Worm (Caenorhabditis elegans): ENCODE measurements around the gene F59A6.12.

DNA sequence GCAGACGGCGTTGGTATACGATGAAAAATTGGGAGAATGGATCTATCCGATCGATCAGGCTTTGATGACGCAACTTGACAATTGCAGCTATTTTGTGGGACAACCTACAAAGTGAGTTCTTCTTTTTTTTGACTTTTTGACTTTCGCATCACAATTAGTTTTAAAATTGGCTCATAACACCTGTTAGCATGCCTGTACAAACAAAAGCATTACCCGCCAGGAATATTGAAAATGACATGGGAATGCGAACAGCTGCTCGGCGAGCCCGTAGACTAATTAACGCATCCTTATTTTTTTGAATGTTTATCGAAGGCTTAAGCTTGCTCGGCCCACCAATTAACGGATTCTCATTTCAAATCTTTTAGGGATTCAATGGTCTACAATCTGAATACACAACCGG is 24.6 kb downstream of the F59A6.12 start:
- TF ChIP-seq duxl-1 (tag; optimal IDR thresholded peaks at IDR 0.05; ENCODE audit: poor library complexity) (no peak), pqm-1 (tag; optimal IDR thresholded peaks at IDR 0.05) (no peak), lin-13 (GFP tag; optimal IDR thresholded peaks at IDR 0.05) (no peak)
